Worm (Caenorhabditis elegans) whole organism, L4/young adult: ENCODE data around the gene agr-1.

Experiments
- W03F9.2 ChIP-seq: fragments of 150-350 bp; optimal IDR thresholded peaks from 2 replicates; lab custom pipeline; 2014; ENCODE audit warnings: missing biosample characterization, missing genetic modification characterization
- him-1 ChIP-seq: sonication (generic microtip); optimal IDR thresholded peaks from 2 replicates; lab custom pipeline; 2016; ENCODE audit warnings: missing genotype, missing genetic modification reagents, missing genetic modification characterization, missing compliant biosample characterization

ce11 chrII:6715853-6716252 lies 59.1 kb downstream of the agr-1 start:
- TF ChIP-seq him-1 (tag; lab: Kevin White, UChicago) (no peak), W03F9.2 (tag; lab: Kevin White, UChicago) (no peak)
